Fruit fly (Drosophila melanogaster): ENCODE results near the gene Nf-YB.

DNA sequence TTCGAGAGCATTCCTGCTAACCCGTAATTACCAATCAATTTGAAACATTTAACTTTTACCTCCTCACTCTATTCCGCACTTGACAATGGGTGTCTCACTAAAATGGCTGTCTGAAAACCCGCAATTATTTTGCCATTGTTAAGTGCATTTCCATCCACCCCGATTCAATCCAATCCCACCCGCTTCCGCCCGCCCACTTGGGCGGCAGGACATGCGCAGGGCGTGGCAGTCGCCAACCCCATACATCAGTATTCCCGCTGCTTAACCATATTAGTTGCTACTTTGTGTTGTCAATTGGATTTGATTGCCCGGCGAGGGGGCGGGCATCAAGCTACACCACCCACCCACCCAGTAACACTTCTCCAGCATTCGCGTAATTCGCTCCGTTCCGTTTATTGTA is 29.6 kb downstream of the Nf-YB start:
- no peak for TF ChIP-seq lola (GFP tag; optimal IDR thresholded peaks at IDR 0.05)
- no peak for TF ChIP-seq usp (GFP tag; optimal IDR thresholded peaks at IDR 0.05)
- no peak for TF ChIP-seq h (GFP tag; optimal IDR thresholded peaks at IDR 0.05)
- no peak for TF ChIP-seq dmrt93B (GFP tag; optimal IDR thresholded peaks at IDR 0.05)
- TF ChIP-seq Mio (GFP tag; optimal IDR thresholded peaks at IDR 0.05) = no peak
- TF ChIP-seq jim (GFP tag; optimal IDR thresholded peaks at IDR 0.05) = no peak
- TF ChIP-seq tai (GFP tag; optimal IDR thresholded peaks at IDR 0.05) = no peak
- TF ChIP-seq dsf (GFP tag; optimal IDR thresholded peaks at IDR 0.05; ENCODE audit: borderline replicate concordance) = no peak
- no peak for TF ChIP-seq Rel (GFP tag; optimal IDR thresholded peaks at IDR 0.05)
- no peak for TF ChIP-seq Rel (tag; optimal IDR thresholded peaks at IDR 0.05)
- TF ChIP-seq dl (GFP tag; optimal IDR thresholded peaks at IDR 0.05; ENCODE audit: insufficient read depth in 1 of 2, partially characterized antibody in 2 of 2) = no peak
- TF ChIP-seq psq (GFP tag; optimal IDR thresholded peaks at IDR 0.05) = no peak
- TF ChIP-seq CrebA (GFP tag; optimal IDR thresholded peaks at IDR 0.05; ENCODE audit: borderline replicate concordance) = no peak
- no peak for TF ChIP-seq ey (GFP tag; optimal IDR thresholded peaks at IDR 0.05)
- no peak for TF ChIP-seq Myc (optimal IDR thresholded peaks at IDR 0.05)

All from whole organism, wandering third instar larva.